Worm (Caenorhabditis elegans) whole organism, L3 larva: Measurements from ENCODE around the gene Y71H2AM.3.

Experiments
- R02D3.7 ChIP-seq: fragments of 150-350 bp; optimal IDR thresholded peaks from 2 replicates; lab custom pipeline; 2014; ENCODE audit warnings: missing biosample characterization, missing genetic modification characterization
- ZK546.5 ChIP-seq: sonication (generic microtip); optimal IDR thresholded peaks from 2 replicates; lab custom pipeline; 2017; ENCODE audit warnings: missing biosample characterization, missing genetic modification characterization
- ceh-28 ChIP-seq: fragments of 150-350 bp; optimal IDR thresholded peaks from 2 replicates; lab custom pipeline; 2014; ENCODE audit warnings: missing biosample characterization, missing genetic modification reagents, missing genetic modification characterization
- lsy-12 ChIP-seq: sonication (generic microtip); optimal IDR thresholded peaks from 2 replicates; lab custom pipeline; 2016; ENCODE audit warnings: mild to moderate bottlenecking, missing genetic modification characterization, missing compliant biosample characterization
- nhr-43 ChIP-seq: sonication (generic microtip); optimal IDR thresholded peaks from 2 replicates; lab custom pipeline; 2016; ENCODE audit warnings: mild to moderate bottlenecking, missing genetic modification characterization, missing compliant biosample characterization; ENCODE audit not compliant: poor library complexity, severe bottlenecking

DNA sequence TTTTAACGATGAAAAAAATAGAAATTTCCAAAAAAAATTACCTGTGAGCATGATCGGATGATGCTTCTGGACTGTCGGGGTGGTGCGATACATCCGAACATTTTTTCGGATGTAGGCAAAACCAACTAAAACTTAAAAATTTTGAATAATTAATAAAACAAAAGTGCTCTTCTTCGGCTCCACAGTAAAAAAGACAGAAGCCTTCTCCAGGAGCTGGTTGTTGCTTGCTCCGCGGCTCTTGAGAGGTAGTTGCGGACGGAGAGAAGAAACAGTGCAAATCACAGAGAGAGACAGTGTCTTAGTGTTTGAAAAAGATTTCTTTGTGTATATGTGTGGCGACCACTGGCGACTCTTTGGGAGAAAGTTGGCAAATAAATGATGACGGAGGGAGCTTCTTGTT is 49.0 kb upstream of the Y71H2AM.3 start, which contains the start of gene gldi-9:
- no peak for TF ChIP-seq ceh-28
- TF ChIP-seq R02D3.7, result no peak
- TF ChIP-seq ZK546.5, result no peak
- TF ChIP-seq nhr-43, result no peak
- TF ChIP-seq lsy-12 (tag; lab: Kevin White, UChicago), result no peak
